Worm (Caenorhabditis elegans): ENCODE results near the gene lgc-58.

DNA sequence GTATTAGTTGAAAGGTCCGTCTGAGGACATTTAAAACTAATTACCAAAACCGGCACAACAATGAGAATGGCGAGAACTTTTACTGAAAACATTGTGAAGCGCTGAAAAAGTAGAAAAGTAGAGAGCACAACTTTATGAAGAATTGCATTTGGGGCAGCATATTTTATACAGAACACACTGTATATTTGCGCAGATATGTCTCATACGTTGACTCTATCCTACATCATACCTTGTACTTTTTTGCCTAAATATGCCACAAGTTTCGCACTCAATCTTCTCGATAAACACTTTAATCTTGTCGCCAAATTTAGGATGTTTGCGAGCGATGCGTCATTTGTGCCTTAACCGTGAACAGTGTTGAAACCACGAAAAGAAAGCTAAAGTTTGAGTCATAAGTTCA lies 28.0 kb downstream of the lgc-58 start, which contains the start of gene C15H9.11:
- TF ChIP-seq ztf-23 (GFP tag; IDR thresholded peaks at IDR 0.05) (no peak), T22C8.4 (GFP tag; IDR thresholded peaks at IDR 0.05) (no peak), flt-1 (GFP tag; IDR thresholded peaks at IDR 0.05) (no peak), cog-1 (tag; optimal IDR thresholded peaks at IDR 0.05) (no peak), tab-1 (GFP tag; IDR thresholded peaks at IDR 0.05) (no peak), ref-1 (GFP tag; conservative IDR thresholded peaks at IDR 0.05) (no peak), ztf-29 (GFP tag; IDR thresholded peaks at IDR 0.05) (no peak)
